Fruit fly (Drosophila melanogaster) whole organism, prepupa: ENCODE measurements around the gene UBL3.

Experiments used
- Blimp-1 ChIP-seq: fragments of 200-800 bp; sonication (Bioruptor generic); optimal IDR thresholded peaks from 3 replicates; lab custom pipeline; 2017; ENCODE audit warnings: missing biosample characterization, missing genetic modification characterization, mild to moderate bottlenecking, moderate library complexity, missing genetic modification reagents
- CG11294 ChIP-seq: fragments of 200-800 bp; sonication (Bioruptor generic); IDR thresholded peaks from 2 replicates; pipeline ENCODE4 v1.3.6; 2022; ENCODE audit warnings: missing biosample characterization, missing genetic modification characterization
- CG11902 ChIP-seq: fragments of 200-800 bp; sonication (Bioruptor generic); optimal IDR thresholded peaks from 3 replicates; lab custom pipeline; 2016; ENCODE audit warnings: missing biosample characterization, missing genetic modification characterization
- CG15336 ChIP-seq: fragments of 200-800 bp; sonication (Bioruptor generic); IDR thresholded peaks from 2 replicates; pipeline ENCODE4 v1.3.6; 2022; ENCODE audit warnings: missing biosample characterization, missing genetic modification characterization
- CG1621 ChIP-seq: fragments of 200-800 bp; sonication (Bioruptor generic); optimal IDR thresholded peaks from 3 replicates; lab custom pipeline; 2018; ENCODE audit warnings: missing biosample characterization, mild to moderate bottlenecking, missing genetic modification characterization
- CG16779 ChIP-seq: fragments of 200-800 bp; sonication (Bioruptor generic); optimal IDR thresholded peaks from 3 replicates; lab custom pipeline; 2017; ENCODE audit warnings: missing biosample characterization, mild to moderate bottlenecking, missing genetic modification characterization
- CG3032 ChIP-seq: fragments of 200-800 bp; optimal IDR thresholded peaks from 2 replicates; lab custom pipeline; 2019; ENCODE audit warnings: missing biosample characterization, mild to moderate bottlenecking, missing genetic modification characterization, moderate library complexity
- CG32006 ChIP-seq: fragments of 200-800 bp; sonication (Bioruptor generic); optimal IDR thresholded peaks from 3 replicates; lab custom pipeline; 2017; ENCODE audit warnings: missing biosample characterization, mild to moderate bottlenecking, missing genetic modification characterization
- CG34406 ChIP-seq: fragments of 200-800 bp; sonication (Bioruptor generic); optimal IDR thresholded peaks from 3 replicates; lab custom pipeline; 2016; ENCODE audit warnings: missing biosample characterization, missing genetic modification characterization
- CG3919 ChIP-seq: fragments of 200-800 bp; sonication (Bioruptor generic); optimal IDR thresholded peaks from 3 replicates; lab custom pipeline; 2016; ENCODE audit warnings: missing biosample characterization, missing genetic modification characterization
- CG6163 ChIP-seq: fragments of 200-800 bp; sonication (Bioruptor generic); IDR thresholded peaks from 3 replicates; pipeline ENCODE4 v1.3.6; 2022; ENCODE audit warnings: missing biosample characterization, missing genetic modification characterization
- CG6276 ChIP-seq: fragments of 200-800 bp; sonication (Bioruptor generic); optimal IDR thresholded peaks from 2 replicates; lab custom pipeline; 2017; ENCODE audit warnings: missing biosample characterization, mild to moderate bottlenecking, missing genetic modification characterization
- CG6792 ChIP-seq: fragments of 200-800 bp; sonication (Bioruptor generic); optimal IDR thresholded peaks from 3 replicates; lab custom pipeline; 2016; ENCODE audit warnings: missing biosample characterization, missing genetic modification characterization
- CG6808 ChIP-seq: fragments of 200-800 bp; sonication (Bioruptor generic); optimal IDR thresholded peaks from 3 replicates; lab custom pipeline; 2017; ENCODE audit warnings: missing biosample characterization, missing genetic modification characterization, mild to moderate bottlenecking, moderate library complexity, missing genetic modification reagents
- CG6854 ChIP-seq: fragments of 200-800 bp; sonication (Bioruptor generic); optimal IDR thresholded peaks from 2 replicates; lab custom pipeline; 2017; ENCODE audit warnings: missing biosample characterization, mild to moderate bottlenecking, missing genetic modification characterization
- CG7368 ChIP-seq: fragments of 200-800 bp; sonication (Bioruptor generic); optimal IDR thresholded peaks from 3 replicates; lab custom pipeline; 2016; ENCODE audit warnings: missing biosample characterization, missing genetic modification characterization
- CG8119 ChIP-seq: fragments of 200-800 bp; sonication (Bioruptor generic); IDR thresholded peaks from 3 replicates; pipeline ENCODE4 v1.3.6; 2022; ENCODE audit warnings: missing biosample characterization, missing genetic modification characterization
- CG9139 ChIP-seq: fragments of 200-800 bp; sonication (Bioruptor generic); optimal IDR thresholded peaks from 3 replicates; lab custom pipeline; 2017; ENCODE audit warnings: missing biosample characterization, mild to moderate bottlenecking, missing genetic modification characterization
- Eip78C ChIP-seq: fragments of 200-800 bp; sonication (Bioruptor generic); peaks from one replicate; lab custom pipeline; 2016; ENCODE audit warnings: missing biosample characterization, missing genetic modification characterization
- Eip93F ChIP-seq: fragments of 200-800 bp; sonication (Bioruptor generic); optimal IDR thresholded peaks from 2 replicates; lab custom pipeline; 2016; ENCODE audit warnings: missing biosample characterization, mild to moderate bottlenecking, missing genetic modification characterization
- Ets21C ChIP-seq: fragments of 200-800 bp; sonication (Bioruptor generic); optimal IDR thresholded peaks from 3 replicates; lab custom pipeline; 2016; ENCODE audit warnings: missing biosample characterization, missing genetic modification characterization
- Ets96B ChIP-seq: fragments of 200-800 bp; optimal IDR thresholded peaks from 2 replicates; lab custom pipeline; 2019; ENCODE audit warnings: missing biosample characterization, mild to moderate bottlenecking, missing genetic modification characterization, moderate library complexity
- Gug ChIP-seq: fragments of 200-800 bp; sonication (Bioruptor generic); IDR thresholded peaks from 2 replicates; pipeline ENCODE4 v1.3.6; 2022; ENCODE audit warnings: missing biosample characterization, missing genetic modification characterization
- Met ChIP-seq: fragments of 200-800 bp; sonication (Bioruptor generic); optimal IDR thresholded peaks from 3 replicates; lab custom pipeline; 2016; ENCODE audit warnings: missing biosample characterization, missing genetic modification characterization
- OdsH ChIP-seq: fragments of 200-800 bp; sonication (Bioruptor generic); optimal IDR thresholded peaks from 3 replicates; lab custom pipeline; 2016; ENCODE audit warnings: missing biosample characterization, missing genetic modification characterization
- Smox ChIP-seq: fragments of 200-800 bp; sonication (Bioruptor generic); optimal IDR thresholded peaks from 3 replicates; lab custom pipeline; 2016; ENCODE audit warnings: missing biosample characterization, missing genetic modification characterization
- Sox102F ChIP-seq: fragments of 200-800 bp; sonication (Bioruptor generic); optimal IDR thresholded peaks from 2 replicates; lab custom pipeline; 2016; ENCODE audit warnings: missing biosample characterization, mild to moderate bottlenecking, missing genetic modification characterization
- Sox14 ChIP-seq: fragments of 200-800 bp; sonication (Bioruptor generic); optimal IDR thresholded peaks from 3 replicates; lab custom pipeline; 2016; ENCODE audit warnings: missing biosample characterization, missing genetic modification characterization
- achi ChIP-seq: fragments of 200-800 bp; sonication (Bioruptor generic); optimal IDR thresholded peaks from 3 replicates; lab custom pipeline; 2016; ENCODE audit warnings: missing biosample characterization, missing genetic modification characterization
- cyc ChIP-seq: fragments of 200-800 bp; sonication (Bioruptor generic); optimal IDR thresholded peaks from 3 replicates; lab custom pipeline; 2016; ENCODE audit warnings: missing biosample characterization, missing genetic modification characterization
- dsx ChIP-seq: fragments of 200-800 bp; optimal IDR thresholded peaks from 3 replicates; lab custom pipeline; 2019; ENCODE audit warnings: missing biosample characterization, mild to moderate bottlenecking, missing genetic modification characterization, moderate library complexity; ENCODE audit not compliant: poor library complexity, severe bottlenecking
- esn ChIP-seq: fragments of 200-800 bp; sonication (Bioruptor generic); optimal IDR thresholded peaks from 2 replicates; lab custom pipeline; 2016; ENCODE audit warnings: missing biosample characterization, mild to moderate bottlenecking, missing genetic modification characterization, moderate library complexity
- fd59A ChIP-seq: fragments of 200-800 bp; sonication (Bioruptor generic); optimal IDR thresholded peaks from 2 replicates; lab custom pipeline; 2017; ENCODE audit warnings: missing biosample characterization, mild to moderate bottlenecking, missing genetic modification characterization, missing genetic modification reagents
- fd85E ChIP-seq: fragments of 200-800 bp; sonication (Bioruptor generic); optimal IDR thresholded peaks from 3 replicates; lab custom pipeline; 2016; ENCODE audit warnings: missing biosample characterization, missing genetic modification characterization
- fkh ChIP-seq: fragments of 200-800 bp; sonication (Bioruptor generic); optimal IDR thresholded peaks from 3 replicates; lab custom pipeline; 2017; ENCODE audit warnings: missing biosample characterization, mild to moderate bottlenecking, missing genetic modification characterization, moderate library complexity
- lz ChIP-seq: fragments of 200-800 bp; sonication (Bioruptor generic); optimal IDR thresholded peaks from 3 replicates; lab custom pipeline; 2016; ENCODE audit warnings: missing biosample characterization, missing genetic modification characterization
- net ChIP-seq: fragments of 200-800 bp; sonication (Bioruptor generic); optimal IDR thresholded peaks from 3 replicates; lab custom pipeline; 2016; ENCODE audit warnings: missing biosample characterization, missing genetic modification characterization
- spab ChIP-seq: fragments of 200-800 bp; sonication (Bioruptor generic); optimal IDR thresholded peaks from 2 replicates; lab custom pipeline; 2017; ENCODE audit warnings: missing biosample characterization, mild to moderate bottlenecking, missing genetic modification characterization, missing genetic modification reagents
- ss ChIP-seq, 2 experiments: fragments of 200-800 bp; sonication (Bioruptor generic); optimal IDR thresholded peaks; 2 replicates in 1 of 2; 3 replicates in 1 of 2; lab custom pipeline; 2017 to 2018; ENCODE audit warnings: mild to moderate bottlenecking in 2 of 2, missing biosample characterization in 2 of 2, missing genetic modification characterization in 2 of 2, moderate library complexity in 1 of 2
- svp ChIP-seq: fragments of 200-800 bp; sonication (Bioruptor generic); peaks from one replicate; lab custom pipeline; 2016; ENCODE audit warnings: missing biosample characterization, missing genetic modification characterization
- vri ChIP-seq: fragments of 200-800 bp; sonication (Bioruptor generic); optimal IDR thresholded peaks from 3 replicates; lab custom pipeline; 2016; ENCODE audit warnings: missing biosample characterization, mild to moderate bottlenecking, missing genetic modification characterization

UBL3 gene

DNA sequence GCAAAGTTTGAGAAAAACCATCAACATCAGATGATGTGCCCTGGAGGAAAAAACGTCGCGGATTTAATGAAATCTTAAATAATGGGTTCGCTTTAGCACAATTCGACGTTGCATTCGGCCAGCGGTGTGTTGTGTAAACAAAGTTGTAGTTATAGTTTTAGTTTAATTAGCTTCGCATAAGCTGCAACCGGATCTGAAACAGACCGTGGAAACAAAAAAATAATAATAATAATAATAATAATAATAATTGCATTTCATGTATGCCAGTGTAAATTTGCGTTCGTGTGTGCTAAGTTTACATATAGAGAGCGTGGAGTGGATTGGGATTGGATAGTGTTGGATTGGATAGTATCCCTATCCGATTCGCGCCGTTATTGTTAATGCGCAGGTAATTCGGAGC lies 48.2 kb downstream of the UBL3 start (continued):
- TF ChIP-seq Ets96B (tag; lab: Kevin White, UChicago) = peak; percentile 19
- peak; percentile 26 for TF ChIP-seq CG1621 (tag; lab: Kevin White, UChicago)
- peak; percentile 1 for TF ChIP-seq lz (GFP tag; lab: Kevin White, UChicago)
- peak; percentile 60 for TF ChIP-seq Eip78C
- peak; percentile 21 for TF ChIP-seq CG34406 (GFP tag; lab: Kevin White, UChicago)
- TF ChIP-seq Eip93F (GFP tag; lab: Kevin White, UChicago) = no peak

DNA sequence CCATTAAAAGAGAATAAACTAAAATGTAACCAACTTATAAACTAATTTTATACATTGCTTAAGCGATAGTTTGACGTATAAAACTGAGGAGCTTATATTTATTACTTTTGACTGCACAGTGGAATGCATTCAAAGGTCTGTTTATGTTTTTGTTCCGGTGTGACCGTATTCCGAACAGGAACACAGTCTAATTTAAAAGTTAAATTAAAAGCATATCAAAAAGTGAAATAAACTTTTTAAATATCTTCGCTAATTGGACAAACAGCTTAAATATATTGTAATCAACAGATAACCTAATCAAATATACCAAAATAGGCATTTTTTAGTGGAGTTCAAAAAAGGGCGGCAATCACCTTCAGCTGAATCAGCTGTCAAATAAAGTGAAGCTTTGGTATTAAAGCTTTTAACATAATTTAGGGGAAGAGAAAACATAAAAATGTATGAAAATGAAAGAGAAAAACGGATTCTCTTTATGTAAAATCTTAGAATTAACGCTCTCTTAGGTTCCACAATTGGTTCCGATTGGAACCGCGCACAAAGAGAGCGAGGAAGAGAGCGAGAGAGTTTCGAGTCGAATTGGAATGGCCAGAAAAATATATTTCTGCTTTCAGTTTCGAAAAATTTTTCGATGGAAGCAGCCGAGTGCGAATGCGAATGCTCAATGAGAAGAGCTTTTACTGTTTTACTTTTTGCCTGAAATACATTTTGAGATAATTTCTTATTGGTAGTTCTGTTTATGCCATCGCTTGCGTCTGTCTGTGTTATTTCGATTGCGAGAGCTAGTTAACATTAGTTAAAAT lies 49.0 kb downstream of the UBL3 start, which contains the start of the genes PGRP-LE and sd:
Gene PGRP-LE, minus strand, starts transcription at position 117 of the 800 bp plus-strand sequence.
Gene sd, plus strand, starts transcription at position 607 of the 800 bp plus-strand sequence.
- TF ChIP-seq Sox102F (GFP tag; lab: Kevin White, UChicago) (peak; percentile 40), CG32006 (GFP tag; lab: Kevin White, UChicago) (no peak), svp (GFP tag; lab: Kevin White, UChicago) (peak; percentile 53), CG15336 (GFP tag; lab: Robert Waterston, UW) (peak; percentile 29; the same call in 1 of the 2 replicates), net (GFP tag; lab: Kevin White, UChicago) (no peak), CG1621 (tag; lab: Kevin White, UChicago) (no peak), CG8119 (GFP tag; lab: Robert Waterston, UW) (0 out of 3 replicates have a peak, but pooled peaks have one; percentile 14), Met (GFP tag; lab: Kevin White, UChicago) (no peak), cyc (no peak), CG6276 (GFP tag; lab: Kevin White, UChicago) (peak; percentile 30), CG6163 (peak; percentile 29; the same call in 1 of the 3 replicates), CG11902 (GFP tag; lab: Kevin White, UChicago) (no peak), CG7368 (no peak), Eip78C (peak; percentile 71), CG11294 (no peak), Blimp-1 (GFP tag; lab: Kevin White, UChicago) (peak; percentile 22), Ets21C (GFP tag; lab: Kevin White, UChicago) (no peak), CG6808 (no peak), fd59A (GFP tag; lab: Kevin White, UChicago) (no peak), achi (GFP tag; lab: Kevin White, UChicago) (peak; percentile 34), OdsH (GFP tag; lab: Kevin White, UChicago) (peak; percentile 11), CG6854 (GFP tag; lab: Kevin White, UChicago) (peak; percentile 56), Ets96B (tag; lab: Kevin White, UChicago) (no peak), CG9139 (GFP tag; lab: Kevin White, UChicago) (peak; percentile 34), spab (no peak), Smox (GFP tag; lab: Kevin White, UChicago) (peak; percentile 13)
- TF ChIP-seq, all 60 proteins: peak for 13

DNA sequence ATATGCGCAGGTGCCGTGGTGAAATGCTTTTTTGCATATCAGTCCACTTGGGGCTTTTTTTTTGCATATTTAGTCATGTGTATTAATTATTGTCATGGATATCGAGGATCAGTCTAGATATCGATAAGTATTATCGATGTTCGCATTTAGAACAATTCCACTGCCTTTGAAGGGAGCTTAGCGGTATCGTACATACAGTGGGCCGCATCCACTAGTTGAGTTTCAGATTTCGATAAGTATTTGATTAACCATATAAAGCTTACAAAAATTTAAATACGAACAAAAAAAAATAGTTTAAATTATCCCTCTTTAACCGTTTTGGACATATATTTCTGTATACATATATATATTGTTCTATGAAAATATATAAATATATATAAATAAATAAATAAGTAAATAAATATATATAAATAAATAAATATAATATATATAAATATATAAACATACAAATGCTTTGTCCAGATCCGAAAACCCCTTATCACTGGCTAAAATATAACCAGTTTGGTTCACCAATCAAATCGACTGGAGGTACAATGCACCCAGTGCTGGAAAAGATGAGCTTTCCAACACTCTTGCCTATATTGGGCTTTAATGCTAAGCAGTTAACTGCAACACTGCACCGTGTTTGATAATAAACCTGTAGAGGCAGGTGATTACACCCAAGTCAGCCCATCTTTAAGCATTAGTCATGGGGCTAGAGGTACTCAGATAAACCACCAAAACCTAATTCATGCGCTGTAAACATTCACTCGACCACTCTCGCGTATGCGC lies 49.9 kb downstream of the UBL3 start:
- TF ChIP-seq Eip93F (GFP tag; lab: Kevin White, UChicago) (no peak), Gug (GFP tag; lab: Robert Waterston, UW) (no peak), CG6163 (peak; percentile 17; the same call in 1 of the 3 replicates), svp (GFP tag; lab: Kevin White, UChicago) (peak; percentile 68), Ets21C (GFP tag; lab: Kevin White, UChicago) (no peak), ss (GFP tag; optimal IDR thresholded peaks at IDR 0.05; lab: Kevin White, UChicago) (no peak), CG3919 (peak; percentile 42), dsx (GFP tag; lab: Kevin White, UChicago) (peak; percentile 23), Smox (GFP tag; lab: Kevin White, UChicago) (no peak), fkh (GFP tag; lab: Kevin White, UChicago) (no peak), CG6808 (no peak), CG1621 (tag; lab: Kevin White, UChicago) (no peak), Sox14 (peak; percentile 21), CG7368 (no peak), CG11294 (no peak), fd59A (GFP tag; lab: Kevin White, UChicago) (no peak), Met (GFP tag; lab: Kevin White, UChicago) (no peak), CG16779 (tag; lab: Kevin White, UChicago) (no peak), fd85E (GFP tag; lab: Kevin White, UChicago) (no peak), net (GFP tag; lab: Kevin White, UChicago) (no peak), CG15336 (GFP tag; lab: Robert Waterston, UW) (no peak), esn (GFP tag; lab: Kevin White, UChicago) (peak; percentile 47), CG6854 (GFP tag; lab: Kevin White, UChicago) (no peak), vri (peak; percentile 52), CG8119 (GFP tag; lab: Robert Waterston, UW) (no peak), CG32006 (GFP tag; lab: Kevin White, UChicago) (peak; percentile 53), CG3032 (tag; lab: Kevin White, UChicago) (peak; percentile 28), CG6792 (GFP tag; lab: Kevin White, UChicago) (no peak), Ets96B (tag; lab: Kevin White, UChicago) (peak; percentile 20)
